Fruit fly (Drosophila melanogaster): ENCODE results near the gene bbx.
A peak's percentile ranks its signal among the peaks of the same experiment; 100 is the strongest.

The bbx gene

dm6 chrX:21334522-21335104, 28.2 kb upstream of the bbx start (continued):
- TF ChIP-seq zf30C (GFP tag; optimal IDR thresholded peaks at IDR 0.05): peak; percentile 36
- TF ChIP-seq CG12942 (GFP tag; optimal IDR thresholded peaks at IDR 0.05): no peak
- TF ChIP-seq CG15601 (tag; optimal IDR thresholded peaks at IDR 0.05): peak; percentile 0
- peak; percentile 96 for TF ChIP-seq sr (GFP tag; IDR thresholded peaks at IDR 0.05)
- peak; percentile 38; the same call in 1 of the 2 replicates for TF ChIP-seq CG14441 (GFP tag; IDR thresholded peaks at IDR 0.05)
- peak; percentile 71 for TF ChIP-seq Med (GFP tag)
- TF ChIP-seq CG4282 (GFP tag; optimal IDR thresholded peaks at IDR 0.05): no peak
- TF ChIP-seq CG9437 (GFP tag; optimal IDR thresholded peaks at IDR 0.05): no peak
- TF ChIP-seq CG12769 (tag; optimal IDR thresholded peaks at IDR 0.05): no peak
- TF ChIP-seq CG17829 (tag; optimal IDR thresholded peaks at IDR 0.05): peak; percentile 19
- TF ChIP-seq phol (tag; optimal IDR thresholded peaks at IDR 0.05): peak; percentile 53
- TF ChIP-seq Ssrp (tag; optimal IDR thresholded peaks at IDR 0.05): peak; percentile 13
- TF ChIP-seq her (GFP tag; optimal IDR thresholded peaks at IDR 0.05): no peak
- peak; percentile 6 for TF ChIP-seq CG9817 (tag; optimal IDR thresholded peaks at IDR 0.05)
- TF ChIP-seq az2 (GFP tag; optimal IDR thresholded peaks at IDR 0.05): peak; percentile 1
- peak; percentile 32 for TF ChIP-seq Oli (tag; optimal IDR thresholded peaks at IDR 0.05)
- peak; percentile 13 for TF ChIP-seq CG14710 (tag; optimal IDR thresholded peaks at IDR 0.05)
- 0 out of 2 replicates have a peak, but pooled peaks have one; percentile 32 for TF ChIP-seq E2f1 (GFP tag; IDR thresholded peaks at IDR 0.05)
- TF ChIP-seq fd96Cb (tag; optimal IDR thresholded peaks at IDR 0.05): peak; percentile 21
- no peak for TF ChIP-seq wdn (GFP tag; IDR thresholded peaks at IDR 0.05)
- TF ChIP-seq row (GFP tag; IDR thresholded peaks at IDR 0.05): peak; percentile 52
- TF ChIP-seq nmo (GFP tag; optimal IDR thresholded peaks at IDR 0.05): peak; percentile 31
- peak; percentile 24 for TF ChIP-seq Meics (GFP tag; optimal IDR thresholded peaks at IDR 0.05)
- peak; percentile 21 for TF ChIP-seq CG2712 (tag; optimal IDR thresholded peaks at IDR 0.05)
- TF ChIP-seq Atf3 (GFP tag; optimal IDR thresholded peaks at IDR 0.05): no peak
- peak in 1 of 2 experiments; percentile 15 for TF ChIP-seq chif (GFP tag; optimal IDR thresholded peaks at IDR 0.05)
- TF ChIP-seq CG2120 (GFP tag; optimal IDR thresholded peaks at IDR 0.05): peak; percentile 29
- TF ChIP-seq CG10979 (tag; optimal IDR thresholded peaks at IDR 0.05): peak; percentile 39
- peak; percentile 2 for TF ChIP-seq CG12659 (GFP tag; optimal IDR thresholded peaks at IDR 0.05)
- peak; percentile 34 for TF ChIP-seq CG17385 (GFP tag; optimal IDR thresholded peaks at IDR 0.05)
- no peak for TF ChIP-seq CG32532 (GFP tag; IDR thresholded peaks at IDR 0.05)
- 0 out of 2 replicates have a peak, but pooled peaks have one; percentile 7 for TF ChIP-seq Rfx (GFP tag; IDR thresholded peaks at IDR 0.05)
- TF ChIP-seq CG10267 (tag; optimal IDR thresholded peaks at IDR 0.05): peak; percentile 25
- TF ChIP-seq CG3281 (GFP tag; optimal IDR thresholded peaks at IDR 0.05): peak; percentile 8

dm6 chrX:21337057-21337456, 25.8 kb upstream of the bbx start:
- TF ChIP-seq CG2199 (GFP tag; IDR thresholded peaks at IDR 0.05): no peak
- TF ChIP-seq Doc2 (GFP tag; IDR thresholded peaks at IDR 0.05): no peak
- TF ChIP-seq CG4404 (GFP tag; IDR thresholded peaks at IDR 0.05): no peak
- TF ChIP-seq Pdp1 (GFP tag; optimal IDR thresholded peaks at IDR 0.05): peak in 1 of 2 experiments; percentile 69
- peak; percentile 69 for TF ChIP-seq cwo (GFP tag; optimal IDR thresholded peaks at IDR 0.05)
- TF ChIP-seq exex (tag; optimal IDR thresholded peaks at IDR 0.05): peak; percentile 85
- no peak for TF ChIP-seq mam (GFP tag; optimal IDR thresholded peaks at IDR 0.05)
- TF ChIP-seq CG17361 (GFP tag; IDR thresholded peaks at IDR 0.05): no peak
- peak; percentile 65 for TF ChIP-seq mirr (GFP tag; optimal IDR thresholded peaks at IDR 0.05)
- no peak for TF ChIP-seq NC2β (GFP tag; optimal IDR thresholded peaks at IDR 0.05)
- TF ChIP-seq CG8290 (GFP tag; optimal IDR thresholded peaks at IDR 0.05): no peak
- no peak for TF ChIP-seq CG8290 (tag; optimal IDR thresholded peaks at IDR 0.05)
- no peak for TF ChIP-seq Ets65A (GFP tag)
- TF ChIP-seq CG11695 (GFP tag; IDR thresholded peaks at IDR 0.05): no peak
- TF ChIP-seq Drgx (GFP tag; IDR thresholded peaks at IDR 0.05): no peak
- TF ChIP-seq CG34376 (GFP tag; optimal IDR thresholded peaks at IDR 0.05): peak; percentile 56

Measured in whole organism, embryonic.